Fruit fly (Drosophila melanogaster) whole organism: ENCODE results near the gene TFAM.

Source experiments
- CG8478 ChIP-seq: fragments of >200 bp; optimal IDR thresholded peaks from 2 replicates; lab custom pipeline; 2018; ENCODE audit warnings: inconsistent platforms
- Dll ChIP-seq: fragments of >200 bp; optimal IDR thresholded peaks from 2 replicates; lab custom pipeline; 2017
- EcR ChIP-seq, 2 experiments: fragments of >200 bp; optimal IDR thresholded peaks; 2 replicates each; lab custom pipeline; 2017; ENCODE audit warnings: missing biosample characterization in 2 of 2, missing genetic modification characterization in 2 of 2, missing genetic modification reagents in 2 of 2
- pan ChIP-seq: fragments of >200 bp; optimal IDR thresholded peaks from 2 replicates; lab custom pipeline; 2017
- psq ChIP-seq: fragments of >200 bp; optimal IDR thresholded peaks from 2 replicates; lab custom pipeline; 2017
- usp ChIP-seq: fragments of >200 bp; optimal IDR thresholded peaks from 2 replicates; lab custom pipeline; 2017; ENCODE audit warnings: missing biosample characterization, missing genetic modification characterization, mixed read lengths

dm6 chr3R:20604078-20604477 lies 27.3 kb upstream of the TFAM start:
- TF ChIP-seq psq (lab: Kevin White, UChicago) (no peak), Dll (lab: Kevin White, UChicago) (no peak), pan (lab: Kevin White, UChicago) (no peak), CG8478 (lab: Kevin White, UChicago) (no peak), EcR (GFP tag; optimal IDR thresholded peaks at IDR 0.05; lab: Kevin White, UChicago) (no peak), usp (GFP tag; lab: Kevin White, UChicago) (no peak)
